Worm (Caenorhabditis elegans): Measurements from ENCODE around the gene Y49A3A.4.

The Y49A3A.4 gene

DNA sequence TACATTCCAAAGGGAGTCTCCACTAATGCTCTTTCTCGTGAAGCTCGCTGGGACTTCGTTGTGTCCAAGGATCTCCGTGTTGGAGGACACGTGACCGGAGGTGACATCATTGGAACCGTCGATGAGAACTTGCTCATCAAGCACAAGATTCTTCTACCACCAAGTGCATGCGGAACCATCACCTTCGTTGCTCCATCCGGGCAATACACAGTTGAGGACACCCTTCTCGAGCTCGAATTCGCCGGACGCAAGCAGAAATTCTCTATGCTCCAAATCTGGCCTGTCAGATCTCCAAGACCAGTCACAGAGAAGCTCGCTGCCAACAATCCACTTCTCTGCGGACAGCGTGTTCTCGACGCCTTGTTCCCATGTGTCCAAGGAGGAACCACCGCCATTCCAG is 6.7 kb downstream of the Y49A3A.4 start:
- 0 out of 2 replicates have a peak, but pooled peaks have one; percentile 23 for TF ChIP-seq nfyb-1 (GFP tag; IDR thresholded peaks at IDR 0.05)
- no peak for TF ChIP-seq zim-3 (tag; optimal IDR thresholded peaks at IDR 0.05)
- no peak for TF ChIP-seq ceh-58 (GFP tag; IDR thresholded peaks at IDR 0.05)
- peak in 1 of 2 experiments; percentile 9 for TF ChIP-seq let-607 (tag; optimal IDR thresholded peaks at IDR 0.05)
- no peak for TF ChIP-seq hrde-1 (tag; optimal IDR thresholded peaks at IDR 0.05; ENCODE audit: borderline replicate concordance)
- TF ChIP-seq pbrm-1 (GFP tag; IDR thresholded peaks at IDR 0.05), result no peak
- TF ChIP-seq B0019.2 (GFP tag; conservative IDR thresholded peaks at IDR 0.05), result no peak
- no peak for TF ChIP-seq egl-44 (GFP tag; IDR thresholded peaks at IDR 0.05)
- TF ChIP-seq madf-10 (tag; optimal IDR thresholded peaks at IDR 0.05), result no peak
- no peak for TF ChIP-seq attf-3 (GFP tag; conservative IDR thresholded peaks at IDR 0.05)
- TF ChIP-seq T07F8.4 (tag; optimal IDR thresholded peaks at IDR 0.05), result no peak
- no peak for TF ChIP-seq lsl-1 (GFP tag; optimal IDR thresholded peaks at IDR 0.05)
- TF ChIP-seq lin-26 (GFP tag; IDR thresholded peaks at IDR 0.05), result 0 out of 2 replicates have a peak, but pooled peaks have one; percentile 9
- no peak for TF ChIP-seq T26A5.8 (tag; optimal IDR thresholded peaks at IDR 0.05)
- no peak for TF ChIP-seq gei-17 (GFP tag; optimal IDR thresholded peaks at IDR 0.05)
- TF ChIP-seq attf-6 (GFP tag; IDR thresholded peaks at IDR 0.05), result no peak
- peak; percentile 49; the same call in 1 of the 2 replicates for TF ChIP-seq zfh-2 (GFP tag; conservative IDR thresholded peaks at IDR 0.05)
- no peak for TF ChIP-seq hsf-1 (GFP tag; IDR thresholded peaks at IDR 0.05)
- no peak for TF ChIP-seq F33H1.4 (GFP tag; IDR thresholded peaks at IDR 0.05)
- no peak for TF ChIP-seq nfya-1 (tag; optimal IDR thresholded peaks at IDR 0.05; ENCODE audit: borderline replicate concordance, insufficient read depth)
- TF ChIP-seq ceh-27 (GFP tag; optimal IDR thresholded peaks at IDR 0.05), result no peak
- TF ChIP-seq K11D2.4 (GFP tag; IDR thresholded peaks at IDR 0.05), result 0 out of 2 replicates have a peak, but pooled peaks have one; percentile 21
- no peak for TF ChIP-seq ama-1 (optimal IDR thresholded peaks at IDR 0.05)
- no peak for TF ChIP-seq ama-1 (GFP tag; optimal IDR thresholded peaks at IDR 0.05)
- TF ChIP-seq madf-3 (GFP tag; IDR thresholded peaks at IDR 0.05), result peak; percentile 27; the same call in 1 of the 2 replicates
- 0 out of 2 replicates have a peak, but pooled peaks have one; percentile 11 for TF ChIP-seq dox-1 (GFP tag; IDR thresholded peaks at IDR 0.05)
- no peak for TF ChIP-seq nfya-2 (GFP tag; IDR thresholded peaks at IDR 0.05)
- TF ChIP-seq ekl-4 (GFP tag; IDR thresholded peaks at IDR 0.05), result no peak
- no peak for TF ChIP-seq ets-4 (GFP tag; optimal IDR thresholded peaks at IDR 0.05)
- no peak for TF ChIP-seq sea-2 (GFP tag; IDR thresholded peaks at IDR 0.05)
- TF ChIP-seq egl-18 (GFP tag; IDR thresholded peaks at IDR 0.05), result 0 out of 2 replicates have a peak, but pooled peaks have one; percentile 13
- no peak for TF ChIP-seq rec-8 (tag; optimal IDR thresholded peaks at IDR 0.05)
- TF ChIP-seq mxl-1 (tag; optimal IDR thresholded peaks at IDR 0.05), result no peak
- peak; percentile 27 for TF ChIP-seq dpff-1 (tag; optimal IDR thresholded peaks at IDR 0.05)
- TF ChIP-seq xnd-1 (tag; optimal IDR thresholded peaks at IDR 0.05), result no peak

DNA sequence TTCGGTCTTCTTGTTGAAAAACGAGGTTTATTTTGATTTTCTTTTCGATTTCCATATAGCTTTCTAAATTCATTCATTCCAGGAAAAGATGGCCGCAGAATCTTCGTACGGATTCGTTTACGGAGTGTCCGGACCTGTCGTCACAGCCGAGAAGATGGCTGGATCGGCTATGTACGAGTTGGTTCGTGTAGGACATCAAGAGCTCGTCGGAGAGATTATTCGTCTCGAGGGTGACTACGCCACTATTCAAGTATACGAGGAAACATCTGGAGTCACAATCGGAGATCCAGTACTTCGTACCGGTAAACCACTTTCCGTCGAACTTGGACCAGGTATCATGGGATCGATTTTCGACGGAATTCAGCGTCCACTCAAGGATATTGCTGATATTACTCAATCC is 7.1 kb downstream of the Y49A3A.4 start, which contains the start of gene vha-13:
Gene vha-13, plus strand, starts transcription at position 81 of the 400 bp plus-strand sequence.
- TF ChIP-seq snpc-1.1 (tag; optimal IDR thresholded peaks at IDR 0.05; ENCODE audit: insufficient read depth) (no peak), hsf-1 (GFP tag; IDR thresholded peaks at IDR 0.05) (peak; percentile 35; the same call in 1 of the 2 replicates)

DNA sequence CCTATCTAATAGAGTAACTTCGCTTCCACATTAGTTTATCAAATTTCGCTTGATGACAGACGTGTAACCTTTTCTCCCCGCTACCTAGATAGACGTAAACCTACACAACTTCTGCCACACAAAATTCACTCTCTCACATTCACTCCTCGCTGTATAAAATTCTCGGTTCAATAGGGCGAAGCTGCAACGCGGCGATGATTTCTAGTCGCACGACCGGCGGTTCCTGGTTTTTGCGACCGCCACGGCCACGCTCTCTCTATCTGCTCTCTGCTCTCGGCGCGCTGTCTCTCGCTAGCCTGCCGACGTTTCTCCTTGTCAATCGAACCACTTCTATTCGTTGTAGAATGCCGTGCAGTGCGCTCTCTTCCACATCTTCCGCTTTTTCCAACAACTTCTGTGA is 7.7 kb downstream of the Y49A3A.4 start:
- TF ChIP-seq unc-130 (GFP tag; optimal IDR thresholded peaks at IDR 0.05) (no peak), dpl-1 (GFP tag; optimal IDR thresholded peaks at IDR 0.05) (peak; percentile 1), zfh-2 (GFP tag; conservative IDR thresholded peaks at IDR 0.05) (peak; percentile 99), C17E4.6 (GFP tag; IDR thresholded peaks at IDR 0.05) (0 out of 2 replicates have a peak, but pooled peaks have one; percentile 41), hmg-20 (GFP tag; IDR thresholded peaks at IDR 0.05) (peak; percentile 52; the same call in 1 of the 2 replicates), ztf-26 (tag; optimal IDR thresholded peaks at IDR 0.05) (peak; percentile 54), K12H6.12 (tag; optimal IDR thresholded peaks at IDR 0.05) (peak; percentile 67), bed-2 (GFP tag; IDR thresholded peaks at IDR 0.05) (0 out of 2 replicates have a peak, but pooled peaks have one; percentile 17), zim-3 (tag; optimal IDR thresholded peaks at IDR 0.05) (no peak), F55B11.4 (tag; optimal IDR thresholded peaks at IDR 0.05; ENCODE audit: borderline replicate concordance, insufficient read depth) (no peak), Y67H2A.10 (GFP tag; conservative IDR thresholded peaks at IDR 0.05) (peak; percentile 85), let-526 (GFP tag; IDR thresholded peaks at IDR 0.05) (0 out of 2 replicates have a peak, but pooled peaks have one; percentile 38), let-607 (tag; optimal IDR thresholded peaks at IDR 0.05) (peak; percentile 75 to 87), aptf-2 (GFP tag; conservative IDR thresholded peaks at IDR 0.05) (0 out of 2 replicates have a peak, but pooled peaks have one; percentile 16)
